Fruit fly (Drosophila melanogaster) whole organism, adult: ENCODE results near the gene Atg5.

Experiments used
- CG11617 ChIP-seq: fragments of 200-800 bp; sonication (Bioruptor generic); optimal IDR thresholded peaks from 2 replicates; lab custom pipeline; 2017; ENCODE audit warnings: mild to moderate bottlenecking, missing biosample characterization, missing genetic modification reagents, missing genetic modification characterization
- CG12768 ChIP-seq: fragments of 200-800 bp; sonication (Bioruptor generic); optimal IDR thresholded peaks from 2 replicates; lab custom pipeline; 2017; ENCODE audit warnings: missing biosample characterization, missing genetic modification characterization, mild to moderate bottlenecking, moderate library complexity, missing genetic modification reagents
- CG14711 ChIP-seq: fragments of 200-800 bp; sonication (Bioruptor generic); optimal IDR thresholded peaks from 2 replicates; lab custom pipeline; 2018; ENCODE audit warnings: missing biosample characterization, mild to moderate bottlenecking, missing genetic modification characterization, moderate library complexity
- CG1620 ChIP-seq: fragments of 200-800 bp; sonication (Bioruptor generic); optimal IDR thresholded peaks from 2 replicates; lab custom pipeline; 2016; ENCODE audit warnings: missing biosample characterization, missing genetic modification characterization
- CG33017 ChIP-seq: fragments of 200-800 bp; sonication (Bioruptor generic); optimal IDR thresholded peaks from 2 replicates; lab custom pipeline; 2018; ENCODE audit warnings: missing biosample characterization, mild to moderate bottlenecking, missing genetic modification characterization, moderate library complexity
- CG5204 ChIP-seq: fragments of 200-800 bp; sonication (Bioruptor generic); optimal IDR thresholded peaks from 2 replicates; lab custom pipeline; 2016; ENCODE audit warnings: missing biosample characterization, missing genetic modification characterization
- CG7045 ChIP-seq: fragments of 200-800 bp; sonication (Bioruptor generic); optimal IDR thresholded peaks from 2 replicates; lab custom pipeline; 2017; ENCODE audit warnings: missing biosample characterization, mild to moderate bottlenecking, missing genetic modification characterization
- CG7101 ChIP-seq: fragments of 200-800 bp; sonication (Bioruptor generic); optimal IDR thresholded peaks from 2 replicates; lab custom pipeline; 2018; ENCODE audit warnings: missing biosample characterization, mild to moderate bottlenecking, missing genetic modification characterization, moderate library complexity
- Clk ChIP-seq: fragments of 200-800 bp; sonication (Bioruptor generic); optimal IDR thresholded peaks from 2 replicates; lab custom pipeline; 2017; ENCODE audit warnings: missing biosample characterization, missing genetic modification characterization
- Crg-1 ChIP-seq: fragments of 200-800 bp; sonication (Bioruptor generic); optimal IDR thresholded peaks from 2 replicates; lab custom pipeline; 2016; ENCODE audit warnings: missing biosample characterization, missing genetic modification characterization
- Hr96 ChIP-seq: fragments of 200-800 bp; sonication (Bioruptor generic); optimal IDR thresholded peaks from 2 replicates; lab custom pipeline; 2016; ENCODE audit warnings: missing biosample characterization, missing genetic modification characterization
- Mnt ChIP-seq: fragments of 200-800 bp; sonication (Bioruptor generic); optimal IDR thresholded peaks from 2 replicates; lab custom pipeline; 2016; ENCODE audit warnings: missing biosample characterization, mild to moderate bottlenecking, missing genetic modification characterization
- bab1 ChIP-seq: fragments of 200-800 bp; sonication (Bioruptor generic); optimal IDR thresholded peaks from 3 replicates; lab custom pipeline; 2019; ENCODE audit warnings: missing biosample characterization, mild to moderate bottlenecking, missing genetic modification characterization, moderate library complexity
- cic ChIP-seq: fragments of 200-800 bp; sonication (Bioruptor generic); optimal IDR thresholded peaks from 2 replicates; lab custom pipeline; 2017; ENCODE audit warnings: missing biosample characterization, mild to moderate bottlenecking, missing genetic modification characterization, moderate library complexity
- cnc ChIP-seq, 2 experiments: fragments of >200 bp; optimal IDR thresholded peaks; 2 replicates each; lab custom pipeline; 2017
- kay ChIP-seq: fragments of 200-800 bp; sonication (Bioruptor generic); peaks from one replicate; lab custom pipeline; 2016; ENCODE audit warnings: missing biosample characterization, missing genetic modification characterization, borderline replicate concordance
- ovo ChIP-seq: fragments of 200-800 bp; sonication (Bioruptor generic); optimal IDR thresholded peaks from 2 replicates; lab custom pipeline; 2016; ENCODE audit warnings: missing biosample characterization, missing genetic modification characterization
- pad ChIP-seq: fragments of 200-800 bp; sonication (Bioruptor generic); optimal IDR thresholded peaks from 3 replicates; lab custom pipeline; 2017; ENCODE audit warnings: missing biosample characterization, missing genetic modification characterization, mild to moderate bottlenecking, moderate library complexity, missing genetic modification reagents
- tj ChIP-seq: fragments of 200-800 bp; sonication (Bioruptor generic); optimal IDR thresholded peaks from 3 replicates; lab custom pipeline; 2017; ENCODE audit warnings: missing biosample characterization, mild to moderate bottlenecking, missing genetic modification characterization, moderate library complexity
- toe ChIP-seq: fragments of 200-800 bp; sonication (Bioruptor generic); optimal IDR thresholded peaks from 2 replicates; lab custom pipeline; 2016; ENCODE audit warnings: missing biosample characterization, missing genetic modification characterization

Atg5 gene

dm6 chrX:7298323-7298722, 25.2 kb downstream of the Atg5 start:
- TF ChIP-seq pad (GFP tag; lab: Kevin White, UChicago) (peak; percentile 83), Clk (GFP tag; lab: Kevin White, UChicago) (no peak), tj (peak; percentile 97)

- TF ChIP-seq bab1, result no peak
- TF ChIP-seq cic (GFP tag; lab: Kevin White, UChicago), result no peak
Observed at dm6 chrX:7296721-7297227, 26.8 kb downstream of the Atg5 start.

DNA sequence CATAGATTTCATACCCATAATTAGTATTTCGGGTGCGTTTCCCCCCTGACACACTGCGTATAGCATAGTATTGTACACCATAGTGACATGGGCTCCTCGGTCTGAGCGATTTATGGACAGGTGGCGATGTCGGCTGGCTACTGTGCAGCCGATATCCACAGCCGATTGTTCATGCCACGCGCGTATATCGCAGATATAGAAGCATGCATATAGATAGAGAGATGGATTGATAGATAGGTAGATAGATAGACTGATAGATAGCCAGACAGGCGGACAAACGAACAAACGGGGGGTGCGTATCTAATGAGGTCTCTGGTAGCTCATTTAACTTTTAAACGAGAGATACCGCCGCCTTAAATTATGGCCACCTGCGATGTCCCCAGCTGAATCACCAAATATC, 27.6 kb downstream of the Atg5 start:
- TF ChIP-seq cic (GFP tag; lab: Kevin White, UChicago) (no peak), kay (GFP tag; lab: Kevin White, UChicago) (no peak), tj (no peak), CG7101 (tag; lab: Kevin White, UChicago) (no peak), CG5204 (GFP tag; lab: Kevin White, UChicago) (no peak), ovo (no peak), Clk (GFP tag; lab: Kevin White, UChicago) (no peak)

dm6 chrX:7293874-7294559, 29.6 kb downstream of the Atg5 start:
- TF ChIP-seq ovo (peak; percentile 71), pad (GFP tag; lab: Kevin White, UChicago) (peak; percentile 83), bab1 (peak; percentile 93), CG11617 (GFP tag; lab: Kevin White, UChicago) (peak; percentile 86), CG5204 (GFP tag; lab: Kevin White, UChicago) (peak; percentile 69), Hr96 (GFP tag; lab: Kevin White, UChicago) (peak; percentile 14), tj (peak; percentile 77), CG12768 (GFP tag; lab: Kevin White, UChicago) (peak; percentile 93), Clk (GFP tag; lab: Kevin White, UChicago) (peak; percentile 74), cic (GFP tag; lab: Kevin White, UChicago) (peak; percentile 68), kay (GFP tag; lab: Kevin White, UChicago) (no peak), CG14711 (tag; lab: Kevin White, UChicago) (peak; percentile 90), CG7101 (tag; lab: Kevin White, UChicago) (peak; percentile 94), Mnt (peak; percentile 49), cnc (optimal IDR thresholded peaks at IDR 0.05; lab: Kevin White, UChicago) (no peak), CG33017 (tag; lab: Kevin White, UChicago) (peak; percentile 92), Crg-1 (GFP tag; lab: Kevin White, UChicago) (peak; percentile 78), CG7045 (GFP tag; lab: Kevin White, UChicago) (peak; percentile 89), toe (GFP tag; lab: Kevin White, UChicago) (peak; percentile 72), CG1620 (GFP tag; lab: Kevin White, UChicago) (peak; percentile 54)

DNA sequence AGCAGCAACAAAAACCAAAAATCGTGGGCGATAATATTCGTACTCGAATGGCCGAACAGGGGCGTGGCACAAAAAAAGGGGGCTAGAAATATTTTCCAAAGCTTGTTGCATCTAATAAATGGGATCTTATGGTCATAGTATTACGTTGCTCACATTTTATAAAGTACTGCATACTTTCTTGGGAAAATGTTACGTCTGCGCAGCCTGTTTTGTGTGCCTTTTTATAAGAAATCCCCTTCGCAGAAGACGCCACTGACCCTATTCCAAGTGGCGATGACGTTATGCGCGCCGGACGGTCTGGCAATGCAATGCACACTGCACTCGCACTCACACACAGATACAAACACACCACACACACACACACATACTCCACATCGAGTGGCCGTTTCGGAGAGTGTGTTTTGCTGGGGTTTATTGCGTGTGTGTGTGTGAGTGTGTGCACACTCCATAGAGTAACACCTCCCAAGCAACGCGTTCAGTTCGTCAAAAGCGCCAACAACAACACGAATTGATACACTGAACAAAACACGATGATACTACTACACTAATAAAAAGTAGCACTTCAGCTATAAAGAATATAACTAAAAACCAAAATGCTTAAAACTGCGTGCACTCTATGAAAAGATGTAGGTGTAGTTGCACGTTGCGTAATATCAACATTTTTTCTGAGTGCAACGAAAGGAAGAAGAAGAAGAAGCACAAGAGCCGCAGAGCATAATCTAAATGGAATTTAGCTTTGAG, 30.3 kb downstream of the Atg5 start:
- peak; percentile 74 for TF ChIP-seq CG7045 (GFP tag; lab: Kevin White, UChicago)
- TF ChIP-seq Hr96 (GFP tag; lab: Kevin White, UChicago), result peak; percentile 83
- peak; percentile 91 for TF ChIP-seq CG12768 (GFP tag; lab: Kevin White, UChicago)
- no peak for TF ChIP-seq cnc (optimal IDR thresholded peaks at IDR 0.05; lab: Kevin White, UChicago)
- TF ChIP-seq CG5204 (GFP tag; lab: Kevin White, UChicago), result peak; percentile 76
- peak; percentile 81 for TF ChIP-seq CG14711 (tag; lab: Kevin White, UChicago)
- peak; percentile 90 for TF ChIP-seq CG7101 (tag; lab: Kevin White, UChicago)
- peak; percentile 85 for TF ChIP-seq bab1
- TF ChIP-seq CG33017 (tag; lab: Kevin White, UChicago), result peak; percentile 66
- peak; percentile 79 for TF ChIP-seq toe (GFP tag; lab: Kevin White, UChicago)
- TF ChIP-seq Mnt, result peak; percentile 69
- TF ChIP-seq kay (GFP tag; lab: Kevin White, UChicago), result peak; percentile 51
- TF ChIP-seq Clk (GFP tag; lab: Kevin White, UChicago), result peak; percentile 74
- TF ChIP-seq CG1620 (GFP tag; lab: Kevin White, UChicago), result peak; percentile 85
- TF ChIP-seq cic (GFP tag; lab: Kevin White, UChicago), result peak; percentile 54
- TF ChIP-seq Crg-1 (GFP tag; lab: Kevin White, UChicago), result peak; percentile 83
- peak; percentile 81 for TF ChIP-seq pad (GFP tag; lab: Kevin White, UChicago)
- TF ChIP-seq ovo, result peak; percentile 42
- peak; percentile 68 for TF ChIP-seq tj
- TF ChIP-seq CG11617 (GFP tag; lab: Kevin White, UChicago), result peak; percentile 88

DNA sequence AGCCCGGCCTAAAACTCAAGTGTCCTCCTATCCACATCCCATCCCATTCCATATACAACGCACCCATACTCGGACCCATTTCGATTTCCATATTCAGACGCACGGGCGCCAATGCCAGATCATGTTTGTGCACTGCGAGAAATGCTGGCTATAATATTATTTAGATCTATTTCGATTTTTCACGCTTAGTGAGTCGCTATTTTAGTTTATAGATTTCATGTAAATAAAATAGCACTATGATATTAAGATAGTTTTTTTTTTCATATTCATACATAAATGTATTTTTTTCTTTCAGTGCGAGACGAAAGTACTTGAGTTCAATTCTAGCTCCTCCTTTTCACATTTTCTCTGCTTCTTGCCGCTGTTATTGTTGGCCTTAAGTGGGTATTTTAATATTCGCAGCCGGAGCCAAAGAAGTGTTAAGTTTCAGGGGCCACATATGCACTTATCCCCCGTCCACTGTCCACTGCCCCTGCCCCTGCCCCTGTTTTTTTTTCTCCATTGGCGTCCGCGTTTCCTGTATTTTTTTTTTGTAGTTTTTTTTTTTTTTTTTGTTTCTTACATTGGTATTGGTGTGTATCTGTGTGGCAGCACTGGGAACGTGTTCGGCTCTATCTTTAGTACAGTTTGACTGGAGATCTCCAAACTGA, 31.6 kb downstream of the Atg5 start:
- TF ChIP-seq cic (GFP tag; lab: Kevin White, UChicago), result no peak
- peak; percentile 32 for TF ChIP-seq kay (GFP tag; lab: Kevin White, UChicago)
- TF ChIP-seq CG14711 (tag; lab: Kevin White, UChicago), result peak; percentile 19
- no peak for TF ChIP-seq CG12768 (GFP tag; lab: Kevin White, UChicago)
- peak; percentile 1 for TF ChIP-seq CG33017 (tag; lab: Kevin White, UChicago)
- no peak for TF ChIP-seq pad (GFP tag; lab: Kevin White, UChicago)
- TF ChIP-seq Clk (GFP tag; lab: Kevin White, UChicago), result no peak
